Worm (Caenorhabditis elegans): ENCODE data around the gene F54F2.9.

F54F2.9 gene

DNA sequence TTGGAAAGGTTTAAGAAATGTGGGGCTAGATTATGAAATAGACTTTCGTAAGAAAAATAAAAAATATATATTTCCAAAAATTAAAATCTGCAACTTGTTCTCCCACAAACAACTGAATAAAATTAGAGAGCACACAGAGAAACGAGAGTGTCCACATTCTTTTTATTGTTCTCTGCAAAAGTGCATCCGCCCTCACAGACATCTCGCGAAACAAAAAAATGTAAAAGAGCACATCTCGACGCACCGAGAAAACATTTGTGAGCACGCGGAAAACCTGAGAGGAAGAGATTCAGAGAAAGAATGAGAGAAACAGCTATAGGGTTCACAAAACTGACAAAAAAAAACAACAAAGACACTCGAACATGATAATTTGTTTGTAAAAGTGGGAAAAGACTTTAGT is 44.9 kb downstream of the F54F2.9 start:
- peak; percentile 19 for TF ChIP-seq hlh-1 (tag; optimal IDR thresholded peaks at IDR 0.05)
- TF ChIP-seq elt-1 (tag; optimal IDR thresholded peaks at IDR 0.05; ENCODE audit: borderline replicate concordance, insufficient read depth), result no peak
- TF ChIP-seq ceh-39 (tag; optimal IDR thresholded peaks at IDR 0.05), result no peak
- no peak for TF ChIP-seq sptf-1 (tag; optimal IDR thresholded peaks at IDR 0.05)

DNA sequence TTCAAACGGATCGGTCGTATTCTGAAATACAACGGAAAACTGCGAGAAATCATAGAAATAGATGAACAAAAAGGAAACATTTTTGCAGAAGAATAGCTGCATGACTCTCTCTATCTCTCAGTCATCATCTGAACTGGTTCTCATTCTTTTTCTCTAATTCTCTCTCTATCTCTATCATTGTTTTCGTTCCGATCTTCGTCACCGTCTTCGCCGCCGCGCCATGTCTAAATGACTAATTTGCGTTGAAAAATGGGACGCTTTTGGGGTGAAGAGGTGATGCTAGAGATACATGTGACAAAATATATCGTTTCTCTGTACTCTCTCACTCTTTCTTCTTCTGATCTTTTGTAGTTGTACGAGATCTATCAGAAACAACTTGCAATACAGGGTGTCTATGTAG is 46.6 kb downstream of the F54F2.9 start:
- TF ChIP-seq nhr-12 (tag; optimal IDR thresholded peaks at IDR 0.05), result no peak
- TF ChIP-seq unc-120 (tag; optimal IDR thresholded peaks at IDR 0.05; ENCODE audit: poor library complexity, severe bottlenecking), result no peak
- TF ChIP-seq ceh-39 (tag; optimal IDR thresholded peaks at IDR 0.05), result no peak

- no peak for TF ChIP-seq nhr-237 (tag; optimal IDR thresholded peaks at IDR 0.05)
- no peak for TF ChIP-seq hlh-1 (tag; optimal IDR thresholded peaks at IDR 0.05)
- TF ChIP-seq elt-3 (tag; optimal IDR thresholded peaks at IDR 0.05), result no peak
Measured at ce11 chrIII:8779912-8780311, 47.1 kb downstream of the F54F2.9 start, which contains the start of gene K02D10.4. Gene K02D10.4, minus strand, starts transcription at chrIII:8780012.

DNA sequence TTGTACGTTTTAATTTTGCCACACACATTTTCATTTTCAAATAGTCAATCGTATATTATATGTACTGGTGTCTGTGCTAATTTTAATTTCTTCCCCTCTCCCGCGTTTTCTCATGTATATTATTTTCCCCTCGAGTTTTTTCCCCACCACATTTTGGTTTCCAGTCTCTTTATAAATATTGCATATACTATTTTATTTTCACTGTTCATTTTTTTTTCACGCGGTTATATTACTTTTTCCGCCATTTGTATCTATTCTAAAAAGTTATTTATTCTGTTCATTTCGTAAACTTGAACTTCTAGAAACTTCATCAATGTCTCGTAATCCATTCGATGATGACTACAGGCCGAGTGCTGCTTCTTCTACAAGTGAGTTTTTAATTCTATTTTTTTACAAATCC is 51.1 kb downstream of the F54F2.9 start, which contains the start of gene snap-29:
Gene snap-29, plus strand, starts transcription at position 301 of the 400 bp plus-strand sequence.
- TF ChIP-seq nhr-12 (tag; optimal IDR thresholded peaks at IDR 0.05) (no peak), ceh-83 (GFP tag; optimal IDR thresholded peaks at IDR 0.05) (no peak), blmp-1 (tag; optimal IDR thresholded peaks at IDR 0.05) (no peak), unc-62 (GFP tag; optimal IDR thresholded peaks at IDR 0.05) (no peak)
